Fruit fly (Drosophila melanogaster) whole organism, embryonic: ENCODE results near the gene CHES-1-like.

ENCODE experiments used
- BEAF-32 ChIP-seq: fragments of 200-800 bp; sonication (Bioruptor generic); optimal IDR thresholded peaks from 3 replicates; lab custom pipeline; 2017; ENCODE audit warnings: missing biosample characterization, missing genetic modification characterization, mild to moderate bottlenecking, moderate library complexity, missing genetic modification reagents
- CG10267 ChIP-seq: fragments of 200-800 bp; sonication (Bioruptor generic); optimal IDR thresholded peaks from 2 replicates; lab custom pipeline; 2018; ENCODE audit warnings: missing biosample characterization, mild to moderate bottlenecking, missing genetic modification characterization, moderate library complexity
- CG11723 ChIP-seq: fragments of 200-800 bp; sonication (Bioruptor generic); optimal IDR thresholded peaks from 2 replicates; lab custom pipeline; 2017; ENCODE audit warnings: missing biosample characterization, mild to moderate bottlenecking, missing genetic modification characterization
- CG13287 ChIP-seq: fragments of 200-800 bp; sonication (Bioruptor generic); IDR thresholded peaks from 2 replicates; pipeline ENCODE4 v1.3.6; 2022; ENCODE audit warnings: missing biosample characterization, missing genetic modification characterization; ENCODE audit not compliant: partially characterized antibody
- CG14710 ChIP-seq: fragments of 200-800 bp; sonication (Bioruptor generic); optimal IDR thresholded peaks from 3 replicates; lab custom pipeline; 2019; ENCODE audit warnings: missing biosample characterization, mild to moderate bottlenecking, missing genetic modification characterization, moderate library complexity
- CG16813 ChIP-seq: fragments of 200-800 bp; sonication (Bioruptor generic); IDR thresholded peaks from 3 replicates; pipeline ENCODE4 v1.3.6; 2022; ENCODE audit warnings: missing biosample characterization, missing genetic modification characterization; ENCODE audit not compliant: partially characterized antibody
- CG17186 ChIP-seq: fragments of 200-800 bp; sonication (Bioruptor generic); optimal IDR thresholded peaks from 3 replicates; lab custom pipeline; 2017; ENCODE audit warnings: missing biosample characterization, missing genetic modification reagents, missing genetic modification characterization
- CG18764 ChIP-seq: fragments of 200-800 bp; sonication (Bioruptor generic); optimal IDR thresholded peaks from 3 replicates; lab custom pipeline; 2016; ENCODE audit warnings: missing biosample characterization, missing genetic modification characterization
- CG2116 ChIP-seq: fragments of 200-800 bp; sonication (Bioruptor generic); optimal IDR thresholded peaks from 3 replicates; lab custom pipeline; 2018; ENCODE audit warnings: missing biosample characterization, mild to moderate bottlenecking, missing genetic modification characterization
- CG2120 ChIP-seq: fragments of 200-800 bp; sonication (Bioruptor generic); optimal IDR thresholded peaks from 3 replicates; lab custom pipeline; 2016; ENCODE audit warnings: missing biosample characterization, missing genetic modification characterization
- CG2129 ChIP-seq: fragments of 200-800 bp; sonication (Bioruptor generic); IDR thresholded peaks from 2 replicates; pipeline ENCODE4 v1.3.6; 2022; ENCODE audit warnings: missing biosample characterization, missing genetic modification characterization; ENCODE audit not compliant: partially characterized antibody
- CG32532 ChIP-seq: fragments of 200-800 bp; sonication (Bioruptor generic); IDR thresholded peaks from 2 replicates; pipeline ENCODE4 v1.3.6; 2022; ENCODE audit warnings: missing biosample characterization, missing genetic modification characterization
- CG33213 ChIP-seq: fragments of 200-800 bp; sonication (Bioruptor generic); optimal IDR thresholded peaks from 3 replicates; lab custom pipeline; 2016; ENCODE audit warnings: missing biosample characterization, missing genetic modification characterization
- CG33557 ChIP-seq: fragments of 200-800 bp; sonication (Bioruptor generic); optimal IDR thresholded peaks from 2 replicates; lab custom pipeline; 2019; ENCODE audit warnings: missing biosample characterization, mild to moderate bottlenecking, missing genetic modification characterization, moderate library complexity
- CG34224 ChIP-seq: fragments of 200-800 bp; sonication (Bioruptor generic); IDR thresholded peaks from 3 replicates; pipeline ENCODE4 v1.3.6; 2022; ENCODE audit warnings: missing biosample characterization, missing genetic modification characterization; ENCODE audit not compliant: partially characterized antibody
- CG34376 ChIP-seq: fragments of 200-800 bp; sonication (Bioruptor generic); optimal IDR thresholded peaks from 2 replicates; lab custom pipeline; 2018; ENCODE audit warnings: missing biosample characterization, mild to moderate bottlenecking, missing genetic modification characterization
- CG4617 ChIP-seq: fragments of 200-800 bp; sonication (Bioruptor generic); optimal IDR thresholded peaks from 3 replicates; lab custom pipeline; 2016; ENCODE audit warnings: missing biosample characterization, missing genetic modification characterization, borderline replicate concordance
- CG4820 ChIP-seq: fragments of 200-800 bp; sonication (Bioruptor generic); optimal IDR thresholded peaks from 3 replicates; lab custom pipeline; 2016; ENCODE audit warnings: missing biosample characterization, missing genetic modification characterization
- CG6791 ChIP-seq: fragments of 200-800 bp; sonication (Bioruptor generic); IDR thresholded peaks from 3 replicates; pipeline ENCODE4 v1.3.6; 2022; ENCODE audit warnings: missing biosample characterization, missing genetic modification characterization; ENCODE audit not compliant: partially characterized antibody
- CG7963 ChIP-seq: fragments of 200-800 bp; sonication (Bioruptor generic); IDR thresholded peaks from 3 replicates; pipeline ENCODE4 v1.3.6; 2022; ENCODE audit warnings: missing biosample characterization, missing genetic modification characterization; ENCODE audit not compliant: partially characterized antibody
- Doc3 ChIP-seq: fragments of 200-800 bp; sonication (Bioruptor generic); IDR thresholded peaks from 3 replicates; pipeline ENCODE4 v1.3.6; 2022; ENCODE audit warnings: missing biosample characterization, missing genetic modification characterization; ENCODE audit not compliant: partially characterized antibody
- E2f2 ChIP-seq: fragments of 200-800 bp; sonication (Bioruptor generic); IDR thresholded peaks from 2 replicates; pipeline ENCODE4 v1.3.6; 2022; ENCODE audit warnings: missing biosample characterization, missing genetic modification characterization
- HLH4C ChIP-seq: fragments of 200-800 bp; sonication (Bioruptor generic); IDR thresholded peaks from 3 replicates; pipeline ENCODE4 v1.3.6; 2022; ENCODE audit warnings: missing biosample characterization, missing genetic modification characterization; ENCODE audit not compliant: partially characterized antibody
- Hand ChIP-seq: fragments of 200-800 bp; sonication (Bioruptor generic); optimal IDR thresholded peaks from 2 replicates; lab custom pipeline; 2017; ENCODE audit warnings: mild to moderate bottlenecking, missing biosample characterization, missing genetic modification reagents, missing genetic modification characterization
- MBD-R2 ChIP-seq: fragments of 200-800 bp; sonication (Bioruptor generic); IDR thresholded peaks from 2 replicates; pipeline ENCODE4 v1.3.6; 2022; ENCODE audit warnings: missing biosample characterization, missing genetic modification characterization
- MESR4 ChIP-seq: fragments of 200-800 bp; sonication (Bioruptor generic); optimal IDR thresholded peaks from 2 replicates; lab custom pipeline; 2018; ENCODE audit warnings: missing biosample characterization, mild to moderate bottlenecking, missing genetic modification characterization, moderate library complexity
- NC2β ChIP-seq: fragments of 200-800 bp; sonication (Bioruptor generic); optimal IDR thresholded peaks from 2 replicates; lab custom pipeline; 2016; ENCODE audit warnings: missing biosample characterization, missing genetic modification characterization
- Neu2 ChIP-seq: fragments of 200-800 bp; sonication (Bioruptor generic); optimal IDR thresholded peaks from 3 replicates; lab custom pipeline; 2016; ENCODE audit warnings: missing biosample characterization, missing genetic modification characterization, borderline replicate concordance
- PHDP ChIP-seq: fragments of 200-800 bp; sonication (Bioruptor generic); optimal IDR thresholded peaks from 3 replicates; lab custom pipeline; 2018; ENCODE audit warnings: missing biosample characterization, mild to moderate bottlenecking, missing genetic modification characterization, moderate library complexity
- Pdp1 ChIP-seq, 2 experiments: fragments of 200-800 bp; sonication (Bioruptor generic); optimal IDR thresholded peaks; 3 replicates each; lab custom pipeline; 2016; ENCODE audit warnings: missing biosample characterization in 2 of 2, missing genetic modification characterization in 2 of 2, mild to moderate bottlenecking in 1 of 2, moderate library complexity in 1 of 2
- Rx ChIP-seq: fragments of 200-800 bp; sonication (Bioruptor generic); IDR thresholded peaks from 2 replicates; pipeline ENCODE4 v1.3.6; 2022; ENCODE audit warnings: missing biosample characterization, missing genetic modification characterization
- Sox100B ChIP-seq: fragments of 200-800 bp; sonication (Bioruptor generic); optimal IDR thresholded peaks from 3 replicates; lab custom pipeline; 2018; ENCODE audit warnings: missing biosample characterization, mild to moderate bottlenecking, missing genetic modification characterization
- Sry-δ ChIP-seq: fragments of 200-800 bp; sonication (Bioruptor generic); optimal IDR thresholded peaks from 2 replicates; lab custom pipeline; 2016; ENCODE audit warnings: missing biosample characterization, missing genetic modification characterization
- amos ChIP-seq: fragments of 200-800 bp; sonication (Bioruptor generic); IDR thresholded peaks from 2 replicates; pipeline ENCODE4 v1.3.6; 2022; ENCODE audit warnings: missing biosample characterization, missing genetic modification characterization; ENCODE audit not compliant: partially characterized antibody
- az2 ChIP-seq: fragments of 200-800 bp; sonication (Bioruptor generic); optimal IDR thresholded peaks from 3 replicates; lab custom pipeline; 2016; ENCODE audit warnings: missing biosample characterization, missing genetic modification characterization
- bbx ChIP-seq: fragments of 200-800 bp; sonication (Bioruptor generic); IDR thresholded peaks from 2 replicates; pipeline ENCODE4 v1.3.6; 2022; ENCODE audit warnings: missing biosample characterization, missing genetic modification characterization; ENCODE audit not compliant: partially characterized antibody
- ci ChIP-seq: fragments of 200-800 bp; sonication (Bioruptor generic); IDR thresholded peaks from 3 replicates; pipeline ENCODE4 v1.3.6; 2022; ENCODE audit warnings: missing biosample characterization, missing genetic modification characterization
- dimm ChIP-seq: fragments of 200-800 bp; sonication (Bioruptor generic); IDR thresholded peaks from 2 replicates; pipeline ENCODE4 v1.3.6; 2022; ENCODE audit warnings: missing biosample characterization, missing genetic modification characterization
- ham ChIP-seq: fragments of 200-800 bp; sonication (Bioruptor generic); IDR thresholded peaks from 2 replicates; pipeline ENCODE4 v1.3.6; 2022; ENCODE audit warnings: missing biosample characterization, missing genetic modification characterization
- hbn ChIP-seq: fragments of 200-800 bp; sonication (Bioruptor generic); IDR thresholded peaks from 2 replicates; pipeline ENCODE4 v1.3.6; 2022; ENCODE audit warnings: missing biosample characterization, missing genetic modification characterization; ENCODE audit not compliant: partially characterized antibody
- inv ChIP-seq: fragments of 200-800 bp; sonication (Bioruptor generic); IDR thresholded peaks from 2 replicates; pipeline ENCODE4 v1.3.6; 2022; ENCODE audit warnings: missing biosample characterization, missing genetic modification characterization; ENCODE audit not compliant: partially characterized antibody
- lbe ChIP-seq: fragments of 200-800 bp; sonication (Bioruptor generic); optimal IDR thresholded peaks from 2 replicates; lab custom pipeline; 2016; ENCODE audit warnings: missing biosample characterization, mild to moderate bottlenecking, missing genetic modification characterization
- mirr ChIP-seq: fragments of 200-800 bp; sonication (Bioruptor generic); optimal IDR thresholded peaks from 3 replicates; lab custom pipeline; 2018; ENCODE audit warnings: missing biosample characterization, mild to moderate bottlenecking, missing genetic modification characterization
- mld ChIP-seq: fragments of 200-800 bp; sonication (Bioruptor generic); IDR thresholded peaks from 3 replicates; pipeline ENCODE4 v1.3.6; 2022; ENCODE audit warnings: missing biosample characterization, missing genetic modification characterization; ENCODE audit not compliant: partially characterized antibody
- otp ChIP-seq: fragments of 200-800 bp; sonication (Bioruptor generic); IDR thresholded peaks from 3 replicates; pipeline ENCODE4, ENCODE4 v1.3.6; 2022; ENCODE audit warnings: missing biosample characterization, missing genetic modification characterization
- pho ChIP-seq: fragments of 200-800 bp; sonication (Bioruptor generic); optimal IDR thresholded peaks from 2 replicates; lab custom pipeline; 2016; ENCODE audit warnings: missing biosample characterization, missing genetic modification characterization
- sna ChIP-seq: fragments of 200-800 bp; sonication (Bioruptor generic); IDR thresholded peaks from 2 replicates; pipeline ENCODE4 v1.3.6; 2022; ENCODE audit warnings: missing biosample characterization, missing genetic modification characterization; ENCODE audit not compliant: partially characterized antibody
- unc-4 ChIP-seq: fragments of 200-800 bp; sonication (Bioruptor generic); IDR thresholded peaks from 2 replicates; pipeline ENCODE4 v1.3.6; 2022; ENCODE audit warnings: missing biosample characterization, missing genetic modification characterization; ENCODE audit not compliant: partially characterized antibody
- zen ChIP-seq: fragments of 200-800 bp; sonication (Bioruptor generic); optimal IDR thresholded peaks from 3 replicates; lab custom pipeline; 2018; ENCODE audit warnings: missing biosample characterization, mild to moderate bottlenecking, missing genetic modification characterization, moderate library complexity

CHES-1-like gene

dm6 chrX:7721905-7722304 is 12.7 kb upstream of the CHES-1-like start, which contains the start of gene Hira (continued):
- no peak for TF ChIP-seq Sox100B (GFP tag; lab: Kevin White, UChicago)
- TF ChIP-seq CG13287 (GFP tag; lab: Robert Waterston, UW), result peak; percentile 94
- TF ChIP-seq Doc3 (GFP tag; lab: Robert Waterston, UW), result peak; percentile 77
- TF ChIP-seq CG6791 (GFP tag; lab: Robert Waterston, UW), result peak; percentile 93
- TF ChIP-seq lbe (GFP tag; lab: Kevin White, UChicago), result peak; percentile 30
- TF ChIP-seq dimm (GFP tag; lab: Robert Waterston, UW), result no peak
- no peak for TF ChIP-seq zen (tag; lab: Kevin White, UChicago)
- peak; percentile 80 for TF ChIP-seq BEAF-32 (GFP tag; lab: Kevin White, UChicago)
- TF ChIP-seq bbx (GFP tag; lab: Robert Waterston, UW), result peak; percentile 93
- no peak for TF ChIP-seq Pdp1 (GFP tag; optimal IDR thresholded peaks at IDR 0.05; lab: Kevin White, UChicago)
- peak; percentile 83 for TF ChIP-seq sna (GFP tag; lab: Robert Waterston, UW)
- no peak for TF ChIP-seq Rx (GFP tag; lab: Robert Waterston, UW)
- TF ChIP-seq ci (GFP tag; lab: Robert Waterston, UW), result no peak
- no peak for TF ChIP-seq CG33557 (GFP tag; lab: Kevin White, UChicago)
- TF ChIP-seq mld (GFP tag; lab: Robert Waterston, UW), result peak; percentile 92
- TF ChIP-seq amos, result peak; percentile 89
- peak; percentile 42 for TF ChIP-seq CG10267 (tag; lab: Kevin White, UChicago)
- no peak for TF ChIP-seq mirr (GFP tag; lab: Kevin White, UChicago)
- TF ChIP-seq CG4617 (GFP tag; lab: Kevin White, UChicago), result peak; percentile 16
- TF ChIP-seq unc-4 (GFP tag; lab: Robert Waterston, UW), result peak; percentile 88
- peak; percentile 9 for TF ChIP-seq CG2120 (GFP tag; lab: Kevin White, UChicago)
- TF ChIP-seq az2 (GFP tag; lab: Kevin White, UChicago), result no peak
- peak; percentile 38 for TF ChIP-seq MESR4 (GFP tag; lab: Kevin White, UChicago)
- peak; percentile 44 for TF ChIP-seq CG33213
- TF ChIP-seq CG7963 (GFP tag; lab: Robert Waterston, UW), result peak; percentile 92
- TF ChIP-seq ham (GFP tag; lab: Robert Waterston, UW), result no peak
- peak; percentile 97 for TF ChIP-seq E2f2 (GFP tag; lab: Robert Waterston, UW)
- no peak for TF ChIP-seq pho (GFP tag; lab: Kevin White, UChicago)
- TF ChIP-seq CG14710 (tag; lab: Kevin White, UChicago), result peak; percentile 56
- peak; percentile 65 for TF ChIP-seq CG34376 (GFP tag; lab: Kevin White, UChicago)
- peak; percentile 91 for TF ChIP-seq CG34224
- TF ChIP-seq Neu2 (GFP tag; lab: Kevin White, UChicago), result no peak
- TF ChIP-seq Hand, result no peak
- peak; percentile 21 for TF ChIP-seq CG17186 (GFP tag; lab: Kevin White, UChicago)
- TF ChIP-seq hbn (GFP tag; lab: Robert Waterston, UW), result peak; percentile 82
- peak; percentile 43 for TF ChIP-seq CG2129 (GFP tag; lab: Robert Waterston, UW)
- peak; percentile 88 for TF ChIP-seq CG2116
- TF ChIP-seq NC2β, result no peak
- no peak for TF ChIP-seq CG32532 (GFP tag; lab: Robert Waterston, UW)
- no peak for TF ChIP-seq CG18764 (GFP tag; lab: Kevin White, UChicago)
- TF ChIP-seq otp (GFP tag; lab: Robert Waterston, UW), result no peak
- TF ChIP-seq CG11723 (GFP tag; lab: Kevin White, UChicago), result no peak
- TF ChIP-seq inv, result peak; percentile 70
- TF ChIP-seq PHDP (tag; lab: Kevin White, UChicago), result peak; percentile 7
- no peak for TF ChIP-seq CG4820
- TF ChIP-seq HLH4C (GFP tag; lab: Robert Waterston, UW), result peak; percentile 93
- peak; percentile 87 for TF ChIP-seq Sry-δ
- TF ChIP-seq MBD-R2 (GFP tag; lab: Robert Waterston, UW), result peak; percentile 80
- peak; percentile 84 for TF ChIP-seq CG16813 (GFP tag; lab: Robert Waterston, UW)
